Fruit fly (Drosophila melanogaster) whole organism, embryonic: Measurements from ENCODE around the gene Tace.

ENCODE experiments used
- B-H2 ChIP-seq: fragments of 200-800 bp; sonication (Bioruptor generic); optimal IDR thresholded peaks from 2 replicates; lab custom pipeline; 2018; ENCODE audit warnings: missing biosample characterization, mild to moderate bottlenecking, missing genetic modification characterization
- Bgb ChIP-seq: fragments of 200-800 bp; sonication (Bioruptor generic); IDR thresholded peaks from 2 replicates; pipeline ENCODE4 v1.3.6; 2022; ENCODE audit warnings: missing biosample characterization, missing genetic modification characterization; ENCODE audit not compliant: partially characterized antibody
- BtbVII ChIP-seq: fragments of 200-800 bp; sonication (Bioruptor generic); optimal IDR thresholded peaks from 3 replicates; lab custom pipeline; 2017; ENCODE audit warnings: missing biosample characterization, mild to moderate bottlenecking, missing genetic modification characterization
- C15 ChIP-seq: fragments of 200-800 bp; sonication (Bioruptor generic); IDR thresholded peaks from 3 replicates; pipeline ENCODE4 v1.3.6; 2022; ENCODE audit warnings: missing biosample characterization, missing genetic modification characterization
- CG10431 ChIP-seq: fragments of 200-800 bp; sonication (Bioruptor generic); optimal IDR thresholded peaks from 3 replicates; lab custom pipeline; 2018; ENCODE audit warnings: missing biosample characterization, mild to moderate bottlenecking, missing genetic modification characterization
- CG13287 ChIP-seq: fragments of 200-800 bp; sonication (Bioruptor generic); IDR thresholded peaks from 2 replicates; pipeline ENCODE4 v1.3.6; 2022; ENCODE audit warnings: missing biosample characterization, missing genetic modification characterization; ENCODE audit not compliant: partially characterized antibody
- CG13624 ChIP-seq: fragments of 200-800 bp; sonication (Bioruptor generic); optimal IDR thresholded peaks from 2 replicates; lab custom pipeline; 2016; ENCODE audit warnings: missing biosample characterization, missing genetic modification characterization
- CG14441 ChIP-seq: fragments of 200-800 bp; sonication (Bioruptor generic); IDR thresholded peaks from 2 replicates; pipeline ENCODE4 v1.3.6; 2022; ENCODE audit warnings: missing biosample characterization, missing genetic modification characterization
- CG2116 ChIP-seq: fragments of 200-800 bp; sonication (Bioruptor generic); optimal IDR thresholded peaks from 3 replicates; lab custom pipeline; 2018; ENCODE audit warnings: missing biosample characterization, mild to moderate bottlenecking, missing genetic modification characterization
- CG2712 ChIP-seq: fragments of 200-800 bp; optimal IDR thresholded peaks from 3 replicates; lab custom pipeline; 2019; ENCODE audit warnings: missing biosample characterization, mild to moderate bottlenecking, missing genetic modification characterization, moderate library complexity
- CG30020 ChIP-seq: fragments of 200-800 bp; optimal IDR thresholded peaks from 2 replicates; lab custom pipeline; 2019; ENCODE audit warnings: missing biosample characterization, mild to moderate bottlenecking, missing genetic modification characterization, moderate library complexity
- CG4282 ChIP-seq: fragments of 200-800 bp; sonication (Bioruptor generic); optimal IDR thresholded peaks from 2 replicates; lab custom pipeline; 2016; ENCODE audit warnings: missing biosample characterization, missing genetic modification characterization
- CG4617 ChIP-seq: fragments of 200-800 bp; sonication (Bioruptor generic); optimal IDR thresholded peaks from 3 replicates; lab custom pipeline; 2016; ENCODE audit warnings: missing biosample characterization, missing genetic modification characterization, borderline replicate concordance
- CG6254 ChIP-seq: fragments of 200-800 bp; sonication (Bioruptor generic); optimal IDR thresholded peaks from 3 replicates; lab custom pipeline; 2017; ENCODE audit warnings: mild to moderate bottlenecking, missing biosample characterization, missing genetic modification reagents, missing genetic modification characterization
- CG7372 ChIP-seq: fragments of 200-800 bp; sonication (Bioruptor generic); IDR thresholded peaks from 2 replicates; pipeline ENCODE4 v1.3.6; 2022; ENCODE audit warnings: missing biosample characterization, missing genetic modification characterization
- CG7556 ChIP-seq: fragments of 200-800 bp; sonication (Bioruptor generic); optimal IDR thresholded peaks from 2 replicates; lab custom pipeline; 2017; ENCODE audit warnings: missing biosample characterization, mild to moderate bottlenecking, missing genetic modification characterization
- CG7745 ChIP-seq: fragments of 200-800 bp; sonication (Bioruptor generic); optimal IDR thresholded peaks from 2 replicates; lab custom pipeline; 2018; ENCODE audit warnings: missing biosample characterization, mild to moderate bottlenecking, missing genetic modification characterization, moderate library complexity
- CG9797 ChIP-seq: fragments of 200-800 bp; sonication (Bioruptor generic); optimal IDR thresholded peaks from 3 replicates; lab custom pipeline; 2018; ENCODE audit warnings: missing biosample characterization, mild to moderate bottlenecking, missing genetic modification characterization
- CHES-1-like ChIP-seq: fragments of 200-800 bp; sonication (Bioruptor generic); optimal IDR thresholded peaks from 2 replicates; lab custom pipeline; 2016; ENCODE audit warnings: missing biosample characterization, missing genetic modification characterization
- Dref ChIP-seq: fragments of 200-800 bp; sonication (Bioruptor generic); IDR thresholded peaks from 2 replicates; pipeline ENCODE4 v1.3.6; 2022; ENCODE audit warnings: missing biosample characterization, missing genetic modification characterization
- E2f2 ChIP-seq: fragments of 200-800 bp; sonication (Bioruptor generic); IDR thresholded peaks from 2 replicates; pipeline ENCODE4 v1.3.6; 2022; ENCODE audit warnings: missing biosample characterization, missing genetic modification characterization
- HLH4C ChIP-seq: fragments of 200-800 bp; sonication (Bioruptor generic); IDR thresholded peaks from 3 replicates; pipeline ENCODE4 v1.3.6; 2022; ENCODE audit warnings: missing biosample characterization, missing genetic modification characterization; ENCODE audit not compliant: partially characterized antibody
- HmgZ ChIP-seq: fragments of 200-800 bp; sonication (Bioruptor generic); optimal IDR thresholded peaks from 2 replicates; lab custom pipeline; 2018; ENCODE audit warnings: missing biosample characterization, mild to moderate bottlenecking, missing genetic modification characterization
- Mes4 ChIP-seq: fragments of 200-800 bp; sonication (Bioruptor generic); optimal IDR thresholded peaks from 2 replicates; lab custom pipeline; 2016; ENCODE audit warnings: missing biosample characterization, missing genetic modification characterization
- Myb ChIP-seq: fragments of 200-800 bp; sonication (Bioruptor generic); optimal IDR thresholded peaks from 2 replicates; lab custom pipeline; 2016; ENCODE audit warnings: missing biosample characterization, missing genetic modification characterization
- Opbp ChIP-seq: fragments of 200-800 bp; sonication (Bioruptor generic); IDR thresholded peaks from 3 replicates; pipeline ENCODE4 v1.3.6; 2022; ENCODE audit warnings: missing biosample characterization, missing genetic modification characterization; ENCODE audit not compliant: partially characterized antibody
- Scr ChIP-seq: fragments of 200-800 bp; sonication (Bioruptor generic); IDR thresholded peaks from 2 replicates; pipeline ENCODE4 v1.3.6; 2022; ENCODE audit warnings: missing biosample characterization, missing genetic modification characterization; ENCODE audit not compliant: partially characterized antibody
- cato ChIP-seq: fragments of 200-800 bp; sonication (Bioruptor generic); optimal IDR thresholded peaks from 2 replicates; lab custom pipeline; 2016; ENCODE audit warnings: missing biosample characterization, missing genetic modification characterization, borderline replicate concordance
- chif ChIP-seq, 2 experiments: fragments of 200-800 bp; sonication (Bioruptor generic); optimal IDR thresholded peaks; 3 replicates each; lab custom pipeline; 2016; ENCODE audit warnings: missing biosample characterization in 2 of 2, missing genetic modification characterization in 2 of 2
- crp ChIP-seq, 2 experiments: fragments of 200-800 bp; sonication (Bioruptor generic); optimal IDR thresholded peaks; 2 replicates in 1 of 2; 3 replicates in 1 of 2; lab custom pipeline; 2017; ENCODE audit warnings: missing biosample characterization in 2 of 2, missing genetic modification characterization in 2 of 2, mild to moderate bottlenecking in 1 of 2, moderate library complexity in 1 of 2
- danr ChIP-seq: fragments of 200-800 bp; sonication (Bioruptor generic); IDR thresholded peaks from 2 replicates; pipeline ENCODE4 v1.3.6; 2022; ENCODE audit warnings: missing biosample characterization, missing genetic modification characterization
- dmrt99B ChIP-seq: fragments of 200-800 bp; sonication (Bioruptor generic); optimal IDR thresholded peaks from 2 replicates; lab custom pipeline; 2018; ENCODE audit warnings: missing biosample characterization, mild to moderate bottlenecking, missing genetic modification characterization, moderate library complexity
- gfzf ChIP-seq: fragments of 200-800 bp; sonication (Bioruptor generic); optimal IDR thresholded peaks from 2 replicates; lab custom pipeline; 2016; ENCODE audit warnings: missing biosample characterization, mild to moderate bottlenecking, missing genetic modification characterization, moderate library complexity
- hbn ChIP-seq: fragments of 200-800 bp; sonication (Bioruptor generic); IDR thresholded peaks from 2 replicates; pipeline ENCODE4 v1.3.6; 2022; ENCODE audit warnings: missing biosample characterization, missing genetic modification characterization; ENCODE audit not compliant: partially characterized antibody
- insv ChIP-seq, 2 experiments: fragments of 200-800 bp; sonication (Bioruptor generic); optimal IDR thresholded peaks; 3 replicates each; lab custom pipeline; 2016 to 2018; ENCODE audit warnings: missing biosample characterization in 2 of 2, missing genetic modification characterization in 2 of 2
- jumu ChIP-seq: fragments of 200-800 bp; sonication (Bioruptor generic); optimal IDR thresholded peaks from 3 replicates; lab custom pipeline; 2016; ENCODE audit warnings: missing biosample characterization, missing genetic modification characterization
- lilli ChIP-seq: fragments of 200-800 bp; sonication (Bioruptor generic); optimal IDR thresholded peaks from 3 replicates; lab custom pipeline; 2016; ENCODE audit warnings: missing biosample characterization, missing genetic modification characterization
- pnt ChIP-seq: fragments of 200-800 bp; sonication (Bioruptor generic); optimal IDR thresholded peaks from 3 replicates; lab custom pipeline; 2016; ENCODE audit warnings: missing biosample characterization, missing genetic modification characterization
- pzg ChIP-seq: fragments of 200-800 bp; sonication (Bioruptor generic); optimal IDR thresholded peaks from 3 replicates; lab custom pipeline; 2018; ENCODE audit warnings: missing biosample characterization, mild to moderate bottlenecking, missing genetic modification characterization, moderate library complexity
- row ChIP-seq: fragments of 200-800 bp; sonication (Bioruptor generic); IDR thresholded peaks from 3 replicates; pipeline ENCODE4 v1.3.6; 2022; ENCODE audit warnings: missing biosample characterization, missing genetic modification characterization
- sc ChIP-seq, 3 experiments: fragments of >200 bp in 2 of 3; fragments of 200-800 bp in 1 of 3; sonication (Bioruptor generic) in 1 of 3; optimal IDR thresholded peaks; 2 replicates in 2 of 3; 3 replicates in 1 of 3; lab custom pipeline; 2017; ENCODE audit warnings: mild to moderate bottlenecking in 1 of 3, missing biosample characterization in 1 of 3, missing genetic modification characterization in 1 of 3, missing genetic modification reagents in 1 of 3
- sisA ChIP-seq: fragments of 200-800 bp; sonication (Bioruptor generic); IDR thresholded peaks from 2 replicates; pipeline ENCODE4 v1.3.6; 2022; ENCODE audit warnings: missing biosample characterization, missing genetic modification characterization
- tup ChIP-seq: fragments of 200-800 bp; sonication (Bioruptor generic); optimal IDR thresholded peaks from 2 replicates; lab custom pipeline; 2016; ENCODE audit warnings: missing biosample characterization, mild to moderate bottlenecking, missing genetic modification characterization, moderate library complexity
- unc-4 ChIP-seq: fragments of 200-800 bp; sonication (Bioruptor generic); IDR thresholded peaks from 2 replicates; pipeline ENCODE4 v1.3.6; 2022; ENCODE audit warnings: missing biosample characterization, missing genetic modification characterization; ENCODE audit not compliant: partially characterized antibody

Gene Tace

DNA sequence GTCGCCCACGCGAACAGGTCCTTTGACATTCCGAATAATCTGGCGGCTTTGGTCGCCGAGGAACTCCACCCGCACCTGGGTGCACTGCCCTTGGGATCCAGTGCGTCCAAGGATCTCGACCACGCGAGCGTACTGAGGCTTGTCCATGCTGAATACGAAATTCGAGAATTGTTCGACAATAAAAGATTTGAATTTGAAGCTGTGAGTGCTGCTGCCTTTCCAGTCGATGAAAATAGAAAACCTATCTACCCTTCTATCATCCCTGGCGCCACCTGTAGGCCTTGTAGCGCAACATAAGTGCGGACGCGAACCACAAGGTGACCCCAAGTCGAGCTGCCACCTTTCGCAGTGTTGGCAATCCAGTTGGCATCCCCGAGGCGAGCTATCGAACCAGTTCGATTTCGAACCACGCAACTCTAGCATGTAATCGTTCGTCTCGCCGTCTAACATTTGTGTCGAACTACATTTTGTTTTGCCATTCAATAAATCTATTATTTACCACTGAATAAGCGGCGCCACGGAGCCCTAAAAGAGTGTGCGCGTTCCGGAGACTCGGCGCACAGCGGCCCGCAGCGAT is 22.2 kb downstream of the Tace start, which contains the start of the genes RpS28a and Axn (continued):
- peak; percentile 44 for TF ChIP-seq CG2712 (tag; lab: Kevin White, UChicago)
- TF ChIP-seq Scr: peak; percentile 58; the same call in 1 of the 2 replicates
- TF ChIP-seq HmgZ (tag; lab: Kevin White, UChicago): peak; percentile 31
- peak in 1 of 2 experiments; percentile 33 for TF ChIP-seq insv (GFP tag; optimal IDR thresholded peaks at IDR 0.05; lab: Kevin White, UChicago)
- no peak for TF ChIP-seq dmrt99B (tag; lab: Kevin White, UChicago)
- peak; percentile 33; the same call in 1 of the 2 replicates for TF ChIP-seq sisA (GFP tag; lab: Robert Waterston, UW)
- TF ChIP-seq cato: no peak
- TF ChIP-seq CG30020 (tag; lab: Kevin White, UChicago): no peak
- TF ChIP-seq sc (optimal IDR thresholded peaks at IDR 0.05; lab: Kevin White, UChicago): no peak
- no peak for TF ChIP-seq sc (GFP tag; optimal IDR thresholded peaks at IDR 0.05; lab: Kevin White, UChicago)
- peak; percentile 51; the same call in 1 of the 2 replicates for TF ChIP-seq unc-4
- peak; percentile 98 for TF ChIP-seq Dref (GFP tag; lab: Robert Waterston, UW)
- TF ChIP-seq CG7556 (GFP tag; lab: Kevin White, UChicago): no peak
- peak; percentile 5 for TF ChIP-seq lilli
- no peak for TF ChIP-seq BtbVII (GFP tag; lab: Kevin White, UChicago)
- TF ChIP-seq chif (GFP tag; optimal IDR thresholded peaks at IDR 0.05; lab: Kevin White, UChicago): peak in 1 of 2 experiments; percentile 31
- no peak for TF ChIP-seq CG14441 (GFP tag; lab: Robert Waterston, UW)
- peak; percentile 53 for TF ChIP-seq Bgb (GFP tag; lab: Robert Waterston, UW)
- TF ChIP-seq jumu: peak; percentile 15
- peak; percentile 57 for TF ChIP-seq Myb (GFP tag; lab: Kevin White, UChicago)
- no peak for TF ChIP-seq C15 (GFP tag; lab: Robert Waterston, UW)
- TF ChIP-seq crp (GFP tag; optimal IDR thresholded peaks at IDR 0.05; lab: Kevin White, UChicago): peak in 1 of 2 experiments; percentile 54
- no peak for TF ChIP-seq CG4282 (GFP tag; lab: Kevin White, UChicago)
- TF ChIP-seq gfzf (GFP tag; lab: Kevin White, UChicago): peak; percentile 47
- peak; percentile 14; the same call in 1 of the 3 replicates for TF ChIP-seq HLH4C (GFP tag; lab: Robert Waterston, UW)
- no peak for TF ChIP-seq CG7372 (GFP tag; lab: Robert Waterston, UW)
- peak; percentile 97 for TF ChIP-seq CG2116
- peak; percentile 56; the same call in 2 of the 3 replicates for TF ChIP-seq Opbp (GFP tag; lab: Robert Waterston, UW)
- peak; percentile 18 for TF ChIP-seq pnt (GFP tag; lab: Kevin White, UChicago)
- peak; percentile 86 for TF ChIP-seq CG6254 (GFP tag; lab: Kevin White, UChicago)
- peak; percentile 49 for TF ChIP-seq CHES-1-like (GFP tag; lab: Kevin White, UChicago)
- no peak for TF ChIP-seq danr (GFP tag; lab: Robert Waterston, UW)
- TF ChIP-seq CG13624 (GFP tag; lab: Kevin White, UChicago): peak; percentile 28
- peak; percentile 49 for TF ChIP-seq B-H2 (GFP tag; lab: Kevin White, UChicago)
- TF ChIP-seq CG7745 (tag; lab: Kevin White, UChicago): no peak
- peak; percentile 57 for TF ChIP-seq CG13287 (GFP tag; lab: Robert Waterston, UW)
- TF ChIP-seq CG10431: peak; percentile 6
- TF ChIP-seq row (GFP tag; lab: Robert Waterston, UW): peak; percentile 26; the same call in 2 of the 3 replicates
- peak; percentile 67 for TF ChIP-seq CG4617 (GFP tag; lab: Kevin White, UChicago)
- TF ChIP-seq CG9797 (GFP tag; lab: Kevin White, UChicago): peak; percentile 43
- peak; percentile 42; the same call in 1 of the 2 replicates for TF ChIP-seq hbn (GFP tag; lab: Robert Waterston, UW)
- TF ChIP-seq Mes4 (GFP tag; lab: Kevin White, UChicago): peak; percentile 27
- no peak for TF ChIP-seq tup (GFP tag; lab: Kevin White, UChicago)
- peak; percentile 63 for TF ChIP-seq E2f2
- TF ChIP-seq pzg (GFP tag; lab: Kevin White, UChicago): peak; percentile 98
